Worm (Caenorhabditis elegans): Measurements from ENCODE around the gene szy-4.

ce11 chrII:6196875-6197274 lies 1.6 kb upstream of the szy-4 start, which contains the start of the genes rbmx-2 and C30B5.2:
- TF ChIP-seq skn-1 (tag; optimal IDR thresholded peaks at IDR 0.05) (no peak), fos-1 (tag; optimal IDR thresholded peaks at IDR 0.05) (peak; percentile 26), zag-1 (tag; optimal IDR thresholded peaks at IDR 0.05) (no peak)
